Worm (Caenorhabditis elegans) whole organism, L3 larva: Measurements from ENCODE around the gene C50B6.7.

ENCODE experiments used
- ama-1 ChIP-seq: fragments of 150-350 bp; optimal IDR thresholded peaks from 2 replicates; lab custom pipeline; 2018
- ceh-28 ChIP-seq: fragments of 150-350 bp; optimal IDR thresholded peaks from 2 replicates; lab custom pipeline; 2014; ENCODE audit warnings: missing biosample characterization, missing genetic modification reagents, missing genetic modification characterization
- elt-3 ChIP-seq, 3 experiments: fragments of 150-350 bp in 1 of 3; sonication (generic microtip) in 2 of 3; optimal IDR thresholded peaks; 2 replicates in 2 of 3; 4 replicates in 1 of 3; lab custom pipeline; 2014 to 2017; ENCODE audit warnings: missing biosample characterization in 3 of 3, missing genetic modification characterization in 3 of 3
- jun-1 ChIP-seq: fragments of 150-350 bp; optimal IDR thresholded peaks from 2 replicates; lab custom pipeline; 2014; ENCODE audit warnings: missing biosample characterization, missing genetic modification reagents, missing genetic modification characterization
- mdl-1 ChIP-seq: fragments of 150-350 bp; optimal IDR thresholded peaks from 2 replicates; lab custom pipeline; 2014; ENCODE audit warnings: missing biosample characterization, missing genetic modification characterization
- nhr-23 ChIP-seq: fragments of 150-350 bp; optimal IDR thresholded peaks from 2 replicates; lab custom pipeline; 2014; ENCODE audit warnings: missing biosample characterization, missing genetic modification reagents, missing genetic modification characterization
- nhr-25 ChIP-seq: sonication (generic microtip); optimal IDR thresholded peaks from 2 replicates; lab custom pipeline; 2017; ENCODE audit warnings: missing biosample characterization, missing genetic modification characterization
- nhr-67 ChIP-seq: fragments of 150-350 bp; optimal IDR thresholded peaks from 2 replicates; lab custom pipeline; 2014; ENCODE audit warnings: missing biosample characterization, missing genetic modification characterization
- unc-39 ChIP-seq: sonication (generic microtip); optimal IDR thresholded peaks from 4 replicates; lab custom pipeline; 2017; ENCODE audit warnings: missing biosample characterization, missing genetic modification characterization
- ztf-4 ChIP-seq: fragments of 150-350 bp; optimal IDR thresholded peaks from 2 replicates; lab custom pipeline; 2014; ENCODE audit warnings: missing biosample characterization, missing genetic modification characterization

DNA sequence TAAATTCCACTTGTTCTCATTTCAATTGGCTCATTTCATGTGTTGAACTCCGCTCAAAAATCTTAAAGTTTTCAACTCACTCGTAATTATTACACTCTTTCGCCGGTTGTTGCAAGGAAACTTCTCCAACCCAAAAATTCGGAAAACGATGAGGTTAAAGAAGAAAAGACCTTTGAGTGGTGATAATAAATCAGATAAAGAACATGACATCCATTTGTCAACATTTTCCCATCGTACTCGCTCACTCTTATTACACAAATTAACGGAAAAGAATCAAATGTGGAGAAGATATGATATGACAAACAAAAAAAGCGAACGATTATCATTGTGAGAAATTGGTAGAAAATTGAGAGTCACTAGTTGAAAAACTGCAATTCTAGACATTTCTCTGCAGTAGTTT, 39.5 kb downstream of the C50B6.7 start:
- TF ChIP-seq elt-3 (tag; optimal IDR thresholded peaks at IDR 0.05; lab: Kevin White, UChicago), result no peak
- peak; percentile 21 for TF ChIP-seq nhr-25 (tag; lab: Kevin White, UChicago)
- no peak for TF ChIP-seq mdl-1 (tag; lab: Kevin White, UChicago)
- no peak for TF ChIP-seq nhr-23 (tag; lab: Kevin White, UChicago)
- TF ChIP-seq ceh-28 (tag; lab: Kevin White, UChicago), result no peak
- TF ChIP-seq nhr-67, result no peak
- TF ChIP-seq ztf-4 (tag; lab: Kevin White, UChicago), result no peak
- no peak for TF ChIP-seq ama-1 (lab: Kevin White, UChicago)
- TF ChIP-seq jun-1, result no peak
- no peak for TF ChIP-seq unc-39 (tag; lab: Kevin White, UChicago)
